Fruit fly (Drosophila melanogaster) whole organism, adult: ENCODE results near the gene Phae2.

ENCODE experiments used
- CG11617 ChIP-seq: fragments of 200-800 bp; sonication (Bioruptor generic); optimal IDR thresholded peaks from 2 replicates; lab custom pipeline; 2017; ENCODE audit warnings: mild to moderate bottlenecking, missing biosample characterization, missing genetic modification reagents, missing genetic modification characterization
- CG12768 ChIP-seq: fragments of 200-800 bp; sonication (Bioruptor generic); optimal IDR thresholded peaks from 2 replicates; lab custom pipeline; 2017; ENCODE audit warnings: missing biosample characterization, missing genetic modification characterization, mild to moderate bottlenecking, moderate library complexity, missing genetic modification reagents
- CG14711 ChIP-seq: fragments of 200-800 bp; sonication (Bioruptor generic); optimal IDR thresholded peaks from 2 replicates; lab custom pipeline; 2018; ENCODE audit warnings: missing biosample characterization, mild to moderate bottlenecking, missing genetic modification characterization, moderate library complexity
- CG1620 ChIP-seq: fragments of 200-800 bp; sonication (Bioruptor generic); optimal IDR thresholded peaks from 2 replicates; lab custom pipeline; 2016; ENCODE audit warnings: missing biosample characterization, missing genetic modification characterization
- CG33017 ChIP-seq: fragments of 200-800 bp; sonication (Bioruptor generic); optimal IDR thresholded peaks from 2 replicates; lab custom pipeline; 2018; ENCODE audit warnings: missing biosample characterization, mild to moderate bottlenecking, missing genetic modification characterization, moderate library complexity
- CG5204 ChIP-seq: fragments of 200-800 bp; sonication (Bioruptor generic); optimal IDR thresholded peaks from 2 replicates; lab custom pipeline; 2016; ENCODE audit warnings: missing biosample characterization, missing genetic modification characterization
- CG7045 ChIP-seq: fragments of 200-800 bp; sonication (Bioruptor generic); optimal IDR thresholded peaks from 2 replicates; lab custom pipeline; 2017; ENCODE audit warnings: missing biosample characterization, mild to moderate bottlenecking, missing genetic modification characterization
- CG7101 ChIP-seq: fragments of 200-800 bp; sonication (Bioruptor generic); optimal IDR thresholded peaks from 2 replicates; lab custom pipeline; 2018; ENCODE audit warnings: missing biosample characterization, mild to moderate bottlenecking, missing genetic modification characterization, moderate library complexity
- Clk ChIP-seq: fragments of 200-800 bp; sonication (Bioruptor generic); optimal IDR thresholded peaks from 2 replicates; lab custom pipeline; 2017; ENCODE audit warnings: missing biosample characterization, missing genetic modification characterization
- Crg-1 ChIP-seq: fragments of 200-800 bp; sonication (Bioruptor generic); optimal IDR thresholded peaks from 2 replicates; lab custom pipeline; 2016; ENCODE audit warnings: missing biosample characterization, missing genetic modification characterization
- Hr96 ChIP-seq: fragments of 200-800 bp; sonication (Bioruptor generic); optimal IDR thresholded peaks from 2 replicates; lab custom pipeline; 2016; ENCODE audit warnings: missing biosample characterization, missing genetic modification characterization
- Mnt ChIP-seq: fragments of 200-800 bp; sonication (Bioruptor generic); optimal IDR thresholded peaks from 2 replicates; lab custom pipeline; 2016; ENCODE audit warnings: missing biosample characterization, mild to moderate bottlenecking, missing genetic modification characterization
- bab1 ChIP-seq: fragments of 200-800 bp; sonication (Bioruptor generic); optimal IDR thresholded peaks from 3 replicates; lab custom pipeline; 2019; ENCODE audit warnings: missing biosample characterization, mild to moderate bottlenecking, missing genetic modification characterization, moderate library complexity
- cic ChIP-seq: fragments of 200-800 bp; sonication (Bioruptor generic); optimal IDR thresholded peaks from 2 replicates; lab custom pipeline; 2017; ENCODE audit warnings: missing biosample characterization, mild to moderate bottlenecking, missing genetic modification characterization, moderate library complexity
- cnc ChIP-seq, 2 experiments: fragments of >200 bp; optimal IDR thresholded peaks; 2 replicates each; lab custom pipeline; 2017
- kay ChIP-seq: fragments of 200-800 bp; sonication (Bioruptor generic); peaks from one replicate; lab custom pipeline; 2016; ENCODE audit warnings: missing biosample characterization, missing genetic modification characterization, borderline replicate concordance
- ovo ChIP-seq: fragments of 200-800 bp; sonication (Bioruptor generic); optimal IDR thresholded peaks from 2 replicates; lab custom pipeline; 2016; ENCODE audit warnings: missing biosample characterization, missing genetic modification characterization
- pad ChIP-seq: fragments of 200-800 bp; sonication (Bioruptor generic); optimal IDR thresholded peaks from 3 replicates; lab custom pipeline; 2017; ENCODE audit warnings: missing biosample characterization, missing genetic modification characterization, mild to moderate bottlenecking, moderate library complexity, missing genetic modification reagents
- tj ChIP-seq: fragments of 200-800 bp; sonication (Bioruptor generic); optimal IDR thresholded peaks from 3 replicates; lab custom pipeline; 2017; ENCODE audit warnings: missing biosample characterization, mild to moderate bottlenecking, missing genetic modification characterization, moderate library complexity
- toe ChIP-seq: fragments of 200-800 bp; sonication (Bioruptor generic); optimal IDR thresholded peaks from 2 replicates; lab custom pipeline; 2016; ENCODE audit warnings: missing biosample characterization, missing genetic modification characterization

Gene Phae2

DNA sequence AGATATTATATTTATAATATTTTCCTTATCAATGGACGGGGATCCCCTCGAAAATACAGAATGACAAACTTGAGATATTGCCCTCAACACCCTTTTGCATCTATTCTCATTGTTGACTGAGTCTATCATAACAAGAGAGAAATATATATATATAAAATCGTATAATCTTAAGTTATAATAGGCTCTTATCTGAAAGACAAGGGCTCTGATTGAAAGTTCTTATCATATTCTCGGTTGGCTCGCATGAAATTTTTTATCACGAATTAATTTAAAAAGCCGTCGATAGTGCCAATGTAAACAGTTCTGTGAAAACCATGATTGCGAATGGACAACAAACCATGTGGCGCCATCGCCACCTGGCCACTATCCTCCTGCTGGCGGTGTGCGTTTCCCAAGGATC, at the start of gene Phae2:
TSS of gene Phae2 (plus strand) at position 301 of the 400 bp plus-strand sequence.
- TF ChIP-seq cic (GFP tag; lab: Kevin White, UChicago) (no peak), ovo (GFP tag; lab: Kevin White, UChicago) (no peak), bab1 (GFP tag; lab: Kevin White, UChicago) (no peak), CG33017 (tag; lab: Kevin White, UChicago) (no peak), tj (GFP tag; lab: Kevin White, UChicago) (no peak), CG14711 (no peak), toe (GFP tag; lab: Kevin White, UChicago) (no peak), CG12768 (GFP tag; lab: Kevin White, UChicago) (no peak), Hr96 (GFP tag; lab: Kevin White, UChicago) (no peak), CG7101 (no peak), Clk (GFP tag; lab: Kevin White, UChicago) (no peak), kay (GFP tag; lab: Kevin White, UChicago) (no peak), Crg-1 (no peak), pad (GFP tag; lab: Kevin White, UChicago) (no peak)

DNA sequence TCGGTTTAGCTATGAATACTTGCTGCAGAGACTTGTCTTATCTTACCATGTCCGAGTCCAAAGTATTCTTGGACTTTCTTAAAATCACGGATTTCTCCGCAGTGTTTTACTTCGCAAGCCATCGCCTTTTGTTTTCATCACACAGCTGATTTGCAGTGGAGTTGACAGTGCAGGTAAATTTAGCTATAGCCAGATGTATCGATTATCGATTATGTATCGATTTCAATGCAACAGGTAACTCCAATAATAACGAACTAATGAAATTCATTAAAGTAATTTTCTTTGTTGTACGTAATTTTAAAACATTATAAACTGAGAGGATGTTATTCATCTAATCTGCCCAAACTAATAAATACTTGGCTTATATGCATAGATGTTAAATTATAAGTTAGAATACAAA, 47.9 kb upstream of the Phae2 start, which contains the start of gene Rab3-GAP:
TSS of gene Rab3-GAP (minus strand) at position 150 of the 400 bp plus-strand sequence.
- TF ChIP-seq CG11617 = peak; percentile 20
- TF ChIP-seq CG5204 (GFP tag; lab: Kevin White, UChicago) = no peak
- TF ChIP-seq CG12768 (GFP tag; lab: Kevin White, UChicago) = no peak
- no peak for TF ChIP-seq Crg-1
- no peak for TF ChIP-seq toe (GFP tag; lab: Kevin White, UChicago)
- no peak for TF ChIP-seq CG7045 (GFP tag; lab: Kevin White, UChicago)
- no peak for TF ChIP-seq CG33017 (tag; lab: Kevin White, UChicago)
- TF ChIP-seq cic (GFP tag; lab: Kevin White, UChicago) = no peak
- TF ChIP-seq CG7101 = peak; percentile 13
- no peak for TF ChIP-seq cnc (optimal IDR thresholded peaks at IDR 0.05; lab: Kevin White, UChicago)
- no peak for TF ChIP-seq Hr96 (GFP tag; lab: Kevin White, UChicago)
- no peak for TF ChIP-seq CG1620
- no peak for TF ChIP-seq pad (GFP tag; lab: Kevin White, UChicago)
- no peak for TF ChIP-seq Mnt (GFP tag; lab: Kevin White, UChicago)
- peak; percentile 29 for TF ChIP-seq CG14711
- no peak for TF ChIP-seq kay (GFP tag; lab: Kevin White, UChicago)
- peak; percentile 47 for TF ChIP-seq bab1 (GFP tag; lab: Kevin White, UChicago)

DNA sequence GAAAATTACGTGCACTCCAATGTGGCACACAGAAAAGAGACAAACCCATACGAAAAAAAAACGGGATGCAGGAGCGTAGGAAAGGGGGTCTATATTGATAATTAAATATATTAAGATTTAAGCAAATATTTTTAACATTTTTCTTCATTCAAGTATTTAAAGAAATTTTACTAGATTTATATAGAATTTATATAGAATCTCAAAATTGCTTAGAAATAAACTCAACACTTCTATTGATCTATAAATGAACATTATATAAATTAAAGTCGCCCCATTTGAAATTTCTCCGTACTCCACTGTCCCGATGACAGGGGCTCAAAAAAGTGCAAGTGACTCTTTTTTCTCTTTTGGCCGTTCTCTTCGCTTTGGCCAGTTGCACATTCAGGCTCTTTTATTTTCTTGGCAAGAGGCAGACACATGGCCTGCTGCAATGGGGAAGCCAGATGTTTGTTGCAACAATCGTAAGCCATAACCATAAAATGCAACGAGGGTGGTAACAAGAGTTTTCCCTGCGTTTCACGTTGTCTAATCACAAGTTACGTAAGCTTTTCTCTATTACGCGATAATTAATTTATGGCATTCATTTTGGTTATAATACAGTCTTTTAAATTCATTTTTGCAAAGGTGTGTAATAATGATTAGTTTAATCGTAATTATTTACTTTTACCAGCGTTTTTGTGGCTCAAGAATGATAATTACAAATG, 45.1 kb upstream of the Phae2 start:
- TF ChIP-seq cic (GFP tag; lab: Kevin White, UChicago) (no peak), CG11617 (peak; percentile 29), cnc (optimal IDR thresholded peaks at IDR 0.05; lab: Kevin White, UChicago) (no peak), CG14711 (peak; percentile 34), CG7045 (GFP tag; lab: Kevin White, UChicago) (peak; percentile 19), kay (GFP tag; lab: Kevin White, UChicago) (no peak), ovo (GFP tag; lab: Kevin White, UChicago) (no peak), CG7101 (peak; percentile 51), CG33017 (tag; lab: Kevin White, UChicago) (peak; percentile 64), CG12768 (GFP tag; lab: Kevin White, UChicago) (peak; percentile 15), Crg-1 (no peak), Hr96 (GFP tag; lab: Kevin White, UChicago) (no peak)

DNA sequence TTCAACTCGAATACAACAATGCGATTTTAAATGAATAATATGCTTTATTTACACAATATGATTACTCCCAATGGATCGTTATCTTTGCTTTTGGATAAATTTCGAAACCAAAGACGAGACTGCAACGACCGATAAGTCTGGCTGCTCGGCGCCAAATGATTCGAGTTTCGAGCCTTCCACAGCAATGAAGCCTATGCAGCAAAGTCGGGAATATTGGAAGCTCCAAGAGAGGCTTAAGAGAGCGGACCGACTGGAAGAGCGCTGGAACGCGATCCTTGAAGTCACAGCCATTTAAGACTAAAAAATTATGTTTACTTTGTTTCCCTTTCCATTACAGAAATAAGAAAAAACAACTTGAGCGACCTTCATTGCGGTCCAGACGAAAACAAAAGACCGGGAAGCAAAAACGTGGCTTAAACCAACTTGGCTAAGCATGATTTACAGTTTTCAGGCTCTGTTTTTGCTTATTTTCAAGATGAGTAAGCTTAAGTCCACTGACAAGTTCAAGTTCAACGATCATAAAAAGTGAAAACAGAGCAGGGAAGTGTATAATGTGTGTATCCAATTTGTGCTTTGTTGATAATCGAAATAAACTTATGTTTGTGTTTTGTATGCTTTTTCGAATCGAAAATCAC, 44.2 kb upstream of the Phae2 start, which contains the start of gene firl:
TSS of gene firl (minus strand) at position 159 of the 635 bp plus-strand sequence.
- TF ChIP-seq CG12768 (GFP tag; lab: Kevin White, UChicago) (no peak), cic (GFP tag; lab: Kevin White, UChicago) (no peak), cnc (optimal IDR thresholded peaks at IDR 0.05; lab: Kevin White, UChicago) (no peak), CG1620 (no peak), CG14711 (no peak)

DNA sequence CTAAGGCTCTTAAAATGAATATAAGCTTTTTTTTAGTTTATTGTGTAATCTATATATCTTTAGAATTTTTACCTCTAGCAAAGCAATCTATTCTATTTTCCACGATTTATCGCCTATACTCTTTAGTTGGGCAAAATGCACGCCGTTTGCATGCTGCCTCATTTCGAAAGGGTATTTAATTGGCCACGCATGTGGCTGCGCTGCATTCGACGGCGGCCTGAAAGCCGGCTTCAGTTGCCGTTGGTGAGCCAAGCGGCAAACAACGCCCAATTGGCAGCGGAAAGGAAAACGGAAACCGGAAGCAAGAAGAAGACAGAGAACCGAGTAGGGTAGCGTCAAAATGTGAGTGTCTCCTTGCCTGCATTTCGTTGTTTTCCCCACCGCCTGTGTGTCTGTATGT, 35.1 kb upstream of the Phae2 start, which contains the start of gene CG14947:
TSS of gene CG14947 (plus strand) at position 251 of the 400 bp plus-strand sequence.
- TF ChIP-seq tj (GFP tag; lab: Kevin White, UChicago) (no peak), kay (GFP tag; lab: Kevin White, UChicago) (no peak), toe (GFP tag; lab: Kevin White, UChicago) (no peak), CG11617 (no peak), pad (GFP tag; lab: Kevin White, UChicago) (no peak), Mnt (GFP tag; lab: Kevin White, UChicago) (no peak), CG33017 (tag; lab: Kevin White, UChicago) (no peak), CG7045 (GFP tag; lab: Kevin White, UChicago) (no peak), CG1620 (no peak), Clk (GFP tag; lab: Kevin White, UChicago) (no peak), Hr96 (GFP tag; lab: Kevin White, UChicago) (no peak), ovo (GFP tag; lab: Kevin White, UChicago) (no peak), CG7101 (no peak), Crg-1 (no peak)
